Worm (Caenorhabditis elegans): ENCODE measurements around the gene str-206.
A peak's percentile ranks its signal among the peaks of the same experiment; 100 is the strongest.

- TF ChIP-seq unc-62 (GFP tag; optimal IDR thresholded peaks at IDR 0.05) (peak; percentile 75), aly-2 (tag; optimal IDR thresholded peaks at IDR 0.05) (no peak), lin-13 (GFP tag; optimal IDR thresholded peaks at IDR 0.05) (peak; percentile 91)
Observed at ce11 chrV:6267237-6267812, 49.4 kb downstream of the str-206 start, which contains the start of gene mrck-1.

Measured in whole organism, L2 larva.